Worm (Caenorhabditis elegans): ENCODE data around the gene edg-1.

DNA sequence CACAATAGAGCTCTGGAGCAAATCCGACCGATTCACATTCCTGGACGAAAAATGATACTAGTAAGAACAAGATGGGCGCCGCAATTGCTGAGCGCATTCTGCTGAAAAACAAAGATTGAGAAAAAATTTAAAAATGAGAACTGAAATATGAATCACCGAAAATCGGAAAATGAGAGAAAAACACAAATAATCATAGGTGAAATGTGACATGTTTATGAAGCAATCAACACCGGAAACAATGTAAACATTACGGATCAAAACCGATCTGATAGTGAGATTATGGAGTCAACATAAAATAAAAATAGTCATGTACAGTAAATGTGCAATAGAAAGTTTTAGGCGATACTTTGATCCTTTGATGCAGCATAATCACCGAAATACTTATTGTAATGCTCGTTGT lies 6.7 kb upstream of the edg-1 start, which contains the start of gene dnj-2:
- TF ChIP-seq dao-5 (tag; optimal IDR thresholded peaks at IDR 0.05) (no peak), W03F9.2 (tag; optimal IDR thresholded peaks at IDR 0.05) (no peak)
